Fruit fly (Drosophila melanogaster) whole organism, prepupa: ENCODE results near the gene CG31538.

Experiments
- Blimp-1 ChIP-seq: fragments of 200-800 bp; sonication (Bioruptor generic); optimal IDR thresholded peaks from 3 replicates; lab custom pipeline; 2017; ENCODE audit warnings: missing biosample characterization, missing genetic modification characterization, mild to moderate bottlenecking, moderate library complexity, missing genetic modification reagents
- CG10631 ChIP-seq: fragments of 200-800 bp; sonication (Bioruptor generic); optimal IDR thresholded peaks from 2 replicates; lab custom pipeline; 2016; ENCODE audit warnings: missing biosample characterization, missing genetic modification characterization
- CG10669 ChIP-seq: fragments of 200-800 bp; sonication (Bioruptor generic); optimal IDR thresholded peaks from 3 replicates; lab custom pipeline; 2018; ENCODE audit warnings: missing biosample characterization, mild to moderate bottlenecking, missing genetic modification characterization, moderate library complexity
- CG11294 ChIP-seq: fragments of 200-800 bp; sonication (Bioruptor generic); IDR thresholded peaks from 2 replicates; pipeline ENCODE4 v1.3.6; 2022; ENCODE audit warnings: missing biosample characterization, missing genetic modification characterization
- CG11762 ChIP-seq: fragments of 200-800 bp; sonication (Bioruptor generic); optimal IDR thresholded peaks from 3 replicates; lab custom pipeline; 2016; ENCODE audit warnings: missing biosample characterization, missing genetic modification characterization; ENCODE audit not compliant: insufficient read depth
- CG11902 ChIP-seq: fragments of 200-800 bp; sonication (Bioruptor generic); optimal IDR thresholded peaks from 3 replicates; lab custom pipeline; 2016; ENCODE audit warnings: missing biosample characterization, missing genetic modification characterization
- CG15336 ChIP-seq: fragments of 200-800 bp; sonication (Bioruptor generic); IDR thresholded peaks from 2 replicates; pipeline ENCODE4 v1.3.6; 2022; ENCODE audit warnings: missing biosample characterization, missing genetic modification characterization
- CG32006 ChIP-seq: fragments of 200-800 bp; sonication (Bioruptor generic); optimal IDR thresholded peaks from 3 replicates; lab custom pipeline; 2017; ENCODE audit warnings: missing biosample characterization, mild to moderate bottlenecking, missing genetic modification characterization
- CG34406 ChIP-seq: fragments of 200-800 bp; sonication (Bioruptor generic); optimal IDR thresholded peaks from 3 replicates; lab custom pipeline; 2016; ENCODE audit warnings: missing biosample characterization, missing genetic modification characterization
- CG3919 ChIP-seq: fragments of 200-800 bp; sonication (Bioruptor generic); optimal IDR thresholded peaks from 3 replicates; lab custom pipeline; 2016; ENCODE audit warnings: missing biosample characterization, missing genetic modification characterization
- CG4318 ChIP-seq: fragments of 200-800 bp; sonication (Bioruptor generic); optimal IDR thresholded peaks from 3 replicates; lab custom pipeline; 2017; ENCODE audit warnings: missing biosample characterization, mild to moderate bottlenecking, missing genetic modification characterization
- CG6163 ChIP-seq: fragments of 200-800 bp; sonication (Bioruptor generic); IDR thresholded peaks from 3 replicates; pipeline ENCODE4 v1.3.6; 2022; ENCODE audit warnings: missing biosample characterization, missing genetic modification characterization
- CG6276 ChIP-seq: fragments of 200-800 bp; sonication (Bioruptor generic); optimal IDR thresholded peaks from 2 replicates; lab custom pipeline; 2017; ENCODE audit warnings: missing biosample characterization, mild to moderate bottlenecking, missing genetic modification characterization
- CG6792 ChIP-seq: fragments of 200-800 bp; sonication (Bioruptor generic); optimal IDR thresholded peaks from 3 replicates; lab custom pipeline; 2016; ENCODE audit warnings: missing biosample characterization, missing genetic modification characterization
- CG6808 ChIP-seq: fragments of 200-800 bp; sonication (Bioruptor generic); optimal IDR thresholded peaks from 3 replicates; lab custom pipeline; 2017; ENCODE audit warnings: missing biosample characterization, missing genetic modification characterization, mild to moderate bottlenecking, moderate library complexity, missing genetic modification reagents
- CG6854 ChIP-seq: fragments of 200-800 bp; sonication (Bioruptor generic); optimal IDR thresholded peaks from 2 replicates; lab custom pipeline; 2017; ENCODE audit warnings: missing biosample characterization, mild to moderate bottlenecking, missing genetic modification characterization
- CG8119 ChIP-seq: fragments of 200-800 bp; sonication (Bioruptor generic); IDR thresholded peaks from 3 replicates; pipeline ENCODE4 v1.3.6; 2022; ENCODE audit warnings: missing biosample characterization, missing genetic modification characterization
- CG8319 ChIP-seq: fragments of 200-800 bp; sonication (Bioruptor generic); optimal IDR thresholded peaks from 3 replicates; lab custom pipeline; 2016; ENCODE audit warnings: missing biosample characterization, missing genetic modification characterization
- CG8632 ChIP-seq: fragments of 200-800 bp; sonication (Bioruptor generic); optimal IDR thresholded peaks from 3 replicates; lab custom pipeline; 2016; ENCODE audit warnings: missing biosample characterization, missing genetic modification characterization
- CG9139 ChIP-seq: fragments of 200-800 bp; sonication (Bioruptor generic); optimal IDR thresholded peaks from 3 replicates; lab custom pipeline; 2017; ENCODE audit warnings: missing biosample characterization, mild to moderate bottlenecking, missing genetic modification characterization
- Eip78C ChIP-seq: fragments of 200-800 bp; sonication (Bioruptor generic); peaks from one replicate; lab custom pipeline; 2016; ENCODE audit warnings: missing biosample characterization, missing genetic modification characterization
- Eip93F ChIP-seq: fragments of 200-800 bp; sonication (Bioruptor generic); optimal IDR thresholded peaks from 2 replicates; lab custom pipeline; 2016; ENCODE audit warnings: missing biosample characterization, mild to moderate bottlenecking, missing genetic modification characterization
- Ets96B ChIP-seq: fragments of 200-800 bp; optimal IDR thresholded peaks from 2 replicates; lab custom pipeline; 2019; ENCODE audit warnings: missing biosample characterization, mild to moderate bottlenecking, missing genetic modification characterization, moderate library complexity
- Gug ChIP-seq: fragments of 200-800 bp; sonication (Bioruptor generic); IDR thresholded peaks from 2 replicates; pipeline ENCODE4 v1.3.6; 2022; ENCODE audit warnings: missing biosample characterization, missing genetic modification characterization
- Hr38 ChIP-seq: sonication (Bioruptor generic); optimal IDR thresholded peaks from 2 replicates; lab custom pipeline; 2016; ENCODE audit warnings: missing biosample characterization, missing genetic modification characterization
- Hr4 ChIP-seq: fragments of 200-800 bp; sonication (Bioruptor generic); optimal IDR thresholded peaks from 3 replicates; lab custom pipeline; 2016; ENCODE audit warnings: missing biosample characterization, missing genetic modification characterization
- Smox ChIP-seq: fragments of 200-800 bp; sonication (Bioruptor generic); optimal IDR thresholded peaks from 3 replicates; lab custom pipeline; 2016; ENCODE audit warnings: missing biosample characterization, missing genetic modification characterization
- Sox102F ChIP-seq: fragments of 200-800 bp; sonication (Bioruptor generic); optimal IDR thresholded peaks from 2 replicates; lab custom pipeline; 2016; ENCODE audit warnings: missing biosample characterization, mild to moderate bottlenecking, missing genetic modification characterization
- Sox14 ChIP-seq: fragments of 200-800 bp; sonication (Bioruptor generic); optimal IDR thresholded peaks from 3 replicates; lab custom pipeline; 2016; ENCODE audit warnings: missing biosample characterization, missing genetic modification characterization
- acj6 ChIP-seq: fragments of 200-800 bp; sonication (Bioruptor generic); optimal IDR thresholded peaks from 3 replicates; lab custom pipeline; 2016; ENCODE audit warnings: missing biosample characterization, missing genetic modification characterization
- dac ChIP-seq: fragments of 200-800 bp; sonication (Bioruptor generic); optimal IDR thresholded peaks from 2 replicates; lab custom pipeline; 2017; ENCODE audit warnings: missing biosample characterization, mild to moderate bottlenecking, missing genetic modification characterization
- dsx ChIP-seq: fragments of 200-800 bp; optimal IDR thresholded peaks from 3 replicates; lab custom pipeline; 2019; ENCODE audit warnings: missing biosample characterization, mild to moderate bottlenecking, missing genetic modification characterization, moderate library complexity; ENCODE audit not compliant: poor library complexity, severe bottlenecking
- eg ChIP-seq: fragments of 200-800 bp; sonication (Bioruptor generic); IDR thresholded peaks from 3 replicates; pipeline ENCODE4 v1.3.6; 2022; ENCODE audit warnings: missing biosample characterization, missing genetic modification characterization
- esn ChIP-seq: fragments of 200-800 bp; sonication (Bioruptor generic); optimal IDR thresholded peaks from 2 replicates; lab custom pipeline; 2016; ENCODE audit warnings: missing biosample characterization, mild to moderate bottlenecking, missing genetic modification characterization, moderate library complexity
- fd85E ChIP-seq: fragments of 200-800 bp; sonication (Bioruptor generic); optimal IDR thresholded peaks from 3 replicates; lab custom pipeline; 2016; ENCODE audit warnings: missing biosample characterization, missing genetic modification characterization
- fkh ChIP-seq: fragments of 200-800 bp; sonication (Bioruptor generic); optimal IDR thresholded peaks from 3 replicates; lab custom pipeline; 2017; ENCODE audit warnings: missing biosample characterization, mild to moderate bottlenecking, missing genetic modification characterization, moderate library complexity
- net ChIP-seq: fragments of 200-800 bp; sonication (Bioruptor generic); optimal IDR thresholded peaks from 3 replicates; lab custom pipeline; 2016; ENCODE audit warnings: missing biosample characterization, missing genetic modification characterization
- pdm3 ChIP-seq: fragments of 200-800 bp; sonication (Bioruptor generic); optimal IDR thresholded peaks from 3 replicates; lab custom pipeline; 2016; ENCODE audit warnings: missing biosample characterization, missing genetic modification characterization
- salr ChIP-seq, 2 experiments: fragments of 200-800 bp; sonication (Bioruptor generic); optimal IDR thresholded peaks; 3 replicates each; lab custom pipeline; 2016 to 2018; ENCODE audit warnings: missing biosample characterization in 2 of 2, missing genetic modification characterization in 2 of 2, mild to moderate bottlenecking in 1 of 2
- spab ChIP-seq: fragments of 200-800 bp; sonication (Bioruptor generic); optimal IDR thresholded peaks from 2 replicates; lab custom pipeline; 2017; ENCODE audit warnings: missing biosample characterization, mild to moderate bottlenecking, missing genetic modification characterization, missing genetic modification reagents
- ss ChIP-seq, 2 experiments: fragments of 200-800 bp; sonication (Bioruptor generic); optimal IDR thresholded peaks; 2 replicates in 1 of 2; 3 replicates in 1 of 2; lab custom pipeline; 2017 to 2018; ENCODE audit warnings: mild to moderate bottlenecking in 2 of 2, missing biosample characterization in 2 of 2, missing genetic modification characterization in 2 of 2, moderate library complexity in 1 of 2
- topi ChIP-seq: fragments of 200-800 bp; sonication (Bioruptor generic); optimal IDR thresholded peaks from 3 replicates; lab custom pipeline; 2016; ENCODE audit warnings: missing biosample characterization, missing genetic modification characterization
- vri ChIP-seq: fragments of 200-800 bp; sonication (Bioruptor generic); optimal IDR thresholded peaks from 3 replicates; lab custom pipeline; 2016; ENCODE audit warnings: missing biosample characterization, mild to moderate bottlenecking, missing genetic modification characterization

CG31538 gene

dm6 chr3R:5277735-5278134, at the start of gene CG31538:
Gene CG31538 (minus strand): TSS chr3R:5277835.
- no peak for TF ChIP-seq Smox (GFP tag; lab: Kevin White, UChicago)
- no peak for TF ChIP-seq Ets96B (tag; lab: Kevin White, UChicago)

dm6 chr3R:5326166-5326565, 48.5 kb upstream of the CG31538 start:
- TF ChIP-seq CG8119 (GFP tag; lab: Robert Waterston, UW): 0 out of 3 replicates have a peak, but pooled peaks have one; percentile 30
- TF ChIP-seq topi (GFP tag; lab: Kevin White, UChicago): no peak

DNA sequence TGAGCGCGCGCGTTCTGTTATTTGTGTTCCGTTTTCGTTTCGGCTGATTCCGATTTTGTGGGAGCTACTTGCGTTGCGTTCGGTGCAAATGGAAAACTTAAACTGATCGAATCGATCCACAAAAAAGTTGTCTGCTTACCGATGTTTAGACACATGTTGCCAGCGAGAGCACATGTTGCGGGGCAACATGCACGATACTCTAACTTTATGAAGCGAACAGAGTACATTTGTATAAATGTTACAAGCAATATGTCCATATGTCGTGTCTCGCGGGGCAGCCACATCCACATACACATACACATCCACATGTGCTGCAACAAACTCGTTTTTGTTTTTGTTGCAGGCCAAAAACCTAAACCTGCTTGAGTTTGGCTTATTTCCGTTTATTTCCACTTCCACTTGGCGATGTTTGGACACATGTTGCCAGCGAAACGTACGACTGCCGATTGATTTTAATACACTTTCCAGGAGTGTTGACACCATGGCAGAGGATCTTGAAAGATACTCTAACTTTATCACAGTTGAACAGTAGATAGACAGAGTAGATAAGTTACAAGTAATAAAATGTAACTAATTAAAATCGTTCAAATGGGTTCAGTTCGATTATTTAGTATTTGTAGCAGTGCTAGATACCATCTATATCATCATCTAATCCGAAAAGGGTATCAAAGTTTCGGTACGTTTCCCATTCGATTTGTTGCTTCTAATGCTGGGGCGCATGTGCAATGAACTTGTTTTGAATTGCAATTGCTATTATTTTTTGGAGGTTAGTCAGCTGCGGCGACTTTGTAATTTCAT, 46.3 kb upstream of the CG31538 start:
- TF ChIP-seq CG6854 (GFP tag; lab: Kevin White, UChicago) (peak; percentile 38), CG8119 (GFP tag; lab: Robert Waterston, UW) (peak; percentile 46; the same call in 2 of the 3 replicates), Blimp-1 (GFP tag; lab: Kevin White, UChicago) (peak; percentile 28), acj6 (GFP tag; lab: Kevin White, UChicago) (no peak), fkh (peak; percentile 51), Eip78C (GFP tag; lab: Kevin White, UChicago) (peak; percentile 77), Eip93F (GFP tag; lab: Kevin White, UChicago) (peak; percentile 30), CG3919 (GFP tag; lab: Kevin White, UChicago) (peak; percentile 14), CG15336 (peak; percentile 78), net (GFP tag; lab: Kevin White, UChicago) (peak; percentile 14), Hr4 (GFP tag; lab: Kevin White, UChicago) (peak; percentile 68), CG34406 (no peak), spab (GFP tag; lab: Kevin White, UChicago) (no peak), CG4318 (GFP tag; lab: Kevin White, UChicago) (peak; percentile 19), Sox102F (GFP tag; lab: Kevin White, UChicago) (peak; percentile 35), esn (peak; percentile 22), salr (GFP tag; optimal IDR thresholded peaks at IDR 0.05; lab: Kevin White, UChicago) (peak in 1 of 2 experiments; percentile 19), Ets96B (tag; lab: Kevin White, UChicago) (no peak), CG32006 (GFP tag; lab: Kevin White, UChicago) (peak; percentile 79), CG6808 (peak; percentile 1), fd85E (GFP tag; lab: Kevin White, UChicago) (no peak), Sox14 (no peak), Gug (GFP tag; lab: Robert Waterston, UW) (no peak), CG11762 (GFP tag; lab: Kevin White, UChicago) (no peak), Hr38 (no peak), CG8632 (GFP tag; lab: Kevin White, UChicago) (no peak), eg (GFP tag; lab: Robert Waterston, UW) (peak; percentile 51; the same call in 1 of the 3 replicates), CG10669 (no peak), CG6163 (GFP tag; lab: Robert Waterston, UW) (peak; percentile 64; the same call in 2 of the 3 replicates), dsx (GFP tag; lab: Kevin White, UChicago) (peak; percentile 65), CG11902 (GFP tag; lab: Kevin White, UChicago) (no peak), pdm3 (GFP tag; lab: Kevin White, UChicago) (peak; percentile 41), CG6792 (GFP tag; lab: Kevin White, UChicago) (no peak), CG8319 (GFP tag; lab: Kevin White, UChicago) (no peak), dac (GFP tag; lab: Kevin White, UChicago) (peak; percentile 23), CG11294 (GFP tag; lab: Robert Waterston, UW) (no peak), ss (GFP tag; optimal IDR thresholded peaks at IDR 0.05; lab: Kevin White, UChicago) (peak; percentile 42 to 57), CG6276 (peak; percentile 51), vri (GFP tag; lab: Kevin White, UChicago) (peak; percentile 68), CG10631 (GFP tag; lab: Kevin White, UChicago) (peak; percentile 22), CG9139 (GFP tag; lab: Kevin White, UChicago) (peak; percentile 33)
